Worm (Caenorhabditis elegans) whole organism, early embryonic: ENCODE measurements around the gene F53F1.4.

ENCODE experiments used
- ama-1 ChIP-seq: fragments of 150-350 bp; optimal IDR thresholded peaks from 2 replicates; lab custom pipeline; 2014
- tbx-11 ChIP-seq: fragments of 200-800 bp; sonication (Bioruptor generic); IDR thresholded peaks from 2 replicates; pipeline ENCODE4 v1.3.6; 2022; ENCODE audit warnings: missing genetic modification characterization, missing compliant biosample characterization

- TF ChIP-seq ama-1 (lab: Kevin White, UChicago): no peak
- no peak for TF ChIP-seq tbx-11
These were observed 44.6 kb downstream of the F53F1.4 start, which contains the start of gene lurp-3 for ce11 chrV:13455448-13455847.
